Fruit fly (Drosophila melanogaster): ENCODE measurements around the gene barr.

barr gene

DNA sequence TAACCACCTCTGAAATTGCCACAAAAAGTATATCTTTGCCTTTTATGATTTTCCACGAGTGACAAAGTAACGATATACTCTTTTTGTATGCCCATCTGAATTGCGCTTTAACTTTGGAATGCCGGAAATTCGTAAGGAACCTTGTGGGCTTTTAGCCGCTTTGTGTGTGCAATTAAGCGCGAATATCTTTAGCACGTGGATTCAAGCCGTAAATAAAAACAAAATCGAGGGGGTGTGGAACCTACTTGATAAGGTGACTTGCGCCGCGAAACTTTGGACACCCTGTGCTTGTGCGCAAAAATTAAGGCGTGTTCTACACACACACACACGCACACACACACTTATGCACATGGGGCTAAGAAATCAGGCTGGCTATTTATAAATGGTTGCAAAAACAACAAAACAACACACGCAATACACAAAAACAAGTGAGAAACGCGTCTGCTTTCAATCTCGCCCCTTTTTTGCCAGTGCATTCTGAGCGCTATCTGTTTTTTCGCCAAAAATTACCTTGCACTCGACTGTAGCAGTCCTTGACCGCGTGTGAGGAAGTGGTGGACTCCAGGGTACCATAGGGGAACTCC lies 23.0 kb upstream of the barr start:
- TF ChIP-seq Myc (optimal IDR thresholded peaks at IDR 0.05): no peak
- no peak for TF ChIP-seq h (optimal IDR thresholded peaks at IDR 0.05)
- no peak for TF ChIP-seq psq (optimal IDR thresholded peaks at IDR 0.05)
- TF ChIP-seq ttk (optimal IDR thresholded peaks at IDR 0.05): no peak
- no peak for TF ChIP-seq Sin3A (optimal IDR thresholded peaks at IDR 0.05)
- TF ChIP-seq insv (optimal IDR thresholded peaks at IDR 0.05): no peak

DNA sequence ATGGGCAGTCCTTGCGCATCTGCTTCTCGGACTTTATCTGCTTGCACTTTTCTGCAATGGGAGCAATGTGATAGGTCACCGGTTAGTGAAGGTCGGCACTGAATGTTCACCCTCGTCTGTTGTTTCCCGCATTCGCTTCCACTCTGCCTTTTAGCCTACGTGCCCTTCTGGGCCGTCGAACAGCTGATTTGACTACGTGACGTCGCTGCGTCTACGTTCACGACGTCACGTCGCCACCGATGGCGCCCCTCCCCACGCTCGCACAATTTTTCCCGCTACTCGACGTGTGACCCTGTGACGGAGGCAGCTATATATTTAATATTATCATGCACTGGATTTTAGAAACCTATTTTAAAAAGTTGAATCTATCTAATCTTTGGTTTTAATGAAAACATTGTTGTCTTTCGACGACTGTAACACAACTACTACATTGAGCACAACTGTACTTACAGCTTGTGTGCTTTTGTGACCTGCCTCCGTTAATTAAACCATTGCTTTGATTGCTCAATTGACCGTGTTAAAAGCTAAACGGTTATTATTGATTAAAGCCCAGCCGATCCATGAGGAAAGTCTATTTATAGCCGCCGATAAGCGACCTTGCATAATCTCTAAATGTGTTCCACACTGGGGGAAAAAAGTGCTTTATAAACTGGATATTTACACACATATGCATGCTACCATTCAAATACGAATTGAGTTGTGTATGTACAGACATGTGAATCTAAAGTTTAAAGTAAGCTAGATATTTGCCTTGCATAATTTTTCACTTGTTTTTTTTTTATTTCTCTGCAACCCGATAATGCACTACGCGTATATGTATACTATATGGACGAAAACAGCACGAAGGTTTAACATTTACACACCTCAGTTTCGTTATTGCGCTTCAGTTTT lies 22.0 kb upstream of the barr start:
- TF ChIP-seq Myc (optimal IDR thresholded peaks at IDR 0.05): no peak
- no peak for TF ChIP-seq insv (optimal IDR thresholded peaks at IDR 0.05)
- no peak for TF ChIP-seq psq (optimal IDR thresholded peaks at IDR 0.05)
- no peak for TF ChIP-seq ttk (optimal IDR thresholded peaks at IDR 0.05)
- TF ChIP-seq h (optimal IDR thresholded peaks at IDR 0.05): no peak
- TF ChIP-seq Sin3A (optimal IDR thresholded peaks at IDR 0.05): no peak

- TF ChIP-seq Myc (optimal IDR thresholded peaks at IDR 0.05) (no peak), h (optimal IDR thresholded peaks at IDR 0.05) (no peak), Sin3A (optimal IDR thresholded peaks at IDR 0.05) (no peak), insv (optimal IDR thresholded peaks at IDR 0.05) (no peak), psq (optimal IDR thresholded peaks at IDR 0.05) (no peak), ttk (optimal IDR thresholded peaks at IDR 0.05) (no peak)
Measured at dm6 chr2L:20082155-20082964, 21.2 kb upstream of the barr start.

- TF ChIP-seq Myc (optimal IDR thresholded peaks at IDR 0.05) (no peak), ttk (optimal IDR thresholded peaks at IDR 0.05) (no peak), insv (optimal IDR thresholded peaks at IDR 0.05) (no peak), h (optimal IDR thresholded peaks at IDR 0.05) (no peak), Sin3A (optimal IDR thresholded peaks at IDR 0.05) (no peak), psq (optimal IDR thresholded peaks at IDR 0.05) (no peak)
Measured at dm6 chr2L:20080772-20081171, 19.6 kb upstream of the barr start.

dm6 chr2L:20078880-20079279 lies 17.7 kb upstream of the barr start:
- TF ChIP-seq insv (optimal IDR thresholded peaks at IDR 0.05) (no peak), h (optimal IDR thresholded peaks at IDR 0.05) (no peak), psq (optimal IDR thresholded peaks at IDR 0.05) (no peak)

- TF ChIP-seq ttk (optimal IDR thresholded peaks at IDR 0.05) (no peak), Myc (optimal IDR thresholded peaks at IDR 0.05) (no peak), h (optimal IDR thresholded peaks at IDR 0.05) (no peak), Sin3A (optimal IDR thresholded peaks at IDR 0.05) (no peak), insv (optimal IDR thresholded peaks at IDR 0.05) (no peak), psq (optimal IDR thresholded peaks at IDR 0.05) (no peak)
Measured at dm6 chr2L:20077423-20078401, 16.5 kb upstream of the barr start.

dm6 chr2L:20075234-20075803 lies 14.1 kb upstream of the barr start, which contains the start of the genes pr and neb:
TSS of gene pr (minus strand) at chr2L:20075458.
TSS of gene neb (plus strand) at chr2L:20075757.
- TF ChIP-seq h (optimal IDR thresholded peaks at IDR 0.05) (no peak), psq (optimal IDR thresholded peaks at IDR 0.05) (no peak), Myc (optimal IDR thresholded peaks at IDR 0.05) (no peak), Sin3A (optimal IDR thresholded peaks at IDR 0.05) (no peak), ttk (optimal IDR thresholded peaks at IDR 0.05) (no peak), insv (optimal IDR thresholded peaks at IDR 0.05) (no peak)

dm6 chr2L:20074388-20074787 lies 13.2 kb upstream of the barr start:
- TF ChIP-seq psq (optimal IDR thresholded peaks at IDR 0.05) (no peak), Myc (optimal IDR thresholded peaks at IDR 0.05) (no peak), Sin3A (optimal IDR thresholded peaks at IDR 0.05) (no peak), h (optimal IDR thresholded peaks at IDR 0.05) (no peak), insv (optimal IDR thresholded peaks at IDR 0.05) (no peak), ttk (optimal IDR thresholded peaks at IDR 0.05) (no peak)

DNA sequence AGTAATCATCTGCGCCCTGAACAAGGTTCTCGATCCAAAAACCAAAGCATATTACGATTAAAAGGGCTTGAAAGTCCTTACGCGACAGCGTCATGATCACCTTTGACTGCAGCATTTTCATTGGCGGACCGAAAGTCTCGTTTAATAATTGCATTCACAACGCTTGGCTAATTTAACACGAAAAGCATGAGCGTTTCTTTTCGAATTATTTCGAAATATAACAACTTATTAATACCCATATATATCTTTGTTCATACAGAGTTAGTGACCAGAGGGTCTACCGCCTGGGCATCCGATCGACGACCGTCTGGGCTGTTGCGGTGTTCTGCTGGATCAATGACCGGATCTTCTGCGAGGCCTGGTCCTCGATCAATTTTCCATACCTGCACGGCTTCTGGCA lies 10.9 kb upstream of the barr start, which contains the start of gene CG10730:
CG10730 (minus strand) TSS at position 101 of the 400 bp plus-strand sequence.
- TF ChIP-seq psq (optimal IDR thresholded peaks at IDR 0.05): no peak
- no peak for TF ChIP-seq Myc (optimal IDR thresholded peaks at IDR 0.05)
- TF ChIP-seq insv (optimal IDR thresholded peaks at IDR 0.05): no peak
- no peak for TF ChIP-seq h (optimal IDR thresholded peaks at IDR 0.05)
- TF ChIP-seq Sin3A (optimal IDR thresholded peaks at IDR 0.05): no peak
- TF ChIP-seq ttk (optimal IDR thresholded peaks at IDR 0.05): no peak

- no peak for TF ChIP-seq Sin3A (optimal IDR thresholded peaks at IDR 0.05)
Measured at dm6 chr2L:20069158-20070016, 8.2 kb upstream of the barr start.

All from Kc167 (cell line).